Worm (Caenorhabditis elegans): Measurements from ENCODE around the gene C18H7.12.

DNA sequence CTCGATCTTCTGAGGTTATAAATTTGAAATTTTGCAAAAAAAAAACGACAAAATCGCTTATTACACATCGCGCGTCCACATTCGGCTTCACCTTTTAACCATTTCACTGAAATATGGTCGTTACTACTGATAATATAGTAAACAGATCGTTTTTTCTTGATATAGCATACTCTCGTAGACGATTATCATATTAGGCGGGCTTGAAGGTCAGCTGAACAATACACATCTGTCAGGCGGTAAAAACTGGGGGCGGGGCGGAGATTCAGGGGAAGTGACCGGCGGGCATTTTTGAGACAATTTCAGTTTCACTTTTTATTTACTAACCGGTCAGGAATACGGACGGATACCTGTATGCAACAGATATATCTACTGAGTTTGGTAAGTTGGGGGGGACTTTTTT is 27.6 kb upstream of the C18H7.12 start, which contains the start of gene C18H7.1:
- TF ChIP-seq lin-13 (GFP tag; optimal IDR thresholded peaks at IDR 0.05) (no peak), elt-3 (tag; optimal IDR thresholded peaks at IDR 0.05) (no peak), ztf-11 (tag; optimal IDR thresholded peaks at IDR 0.05) (no peak), blmp-1 (tag; optimal IDR thresholded peaks at IDR 0.05; ENCODE audit: insufficient read depth) (no peak), skn-1 (tag; optimal IDR thresholded peaks at IDR 0.05) (no peak), unc-62 (GFP tag; optimal IDR thresholded peaks at IDR 0.05) (no peak), elt-1 (tag; optimal IDR thresholded peaks at IDR 0.05) (no peak), egl-27 (tag; optimal IDR thresholded peaks at IDR 0.05) (no peak)
